Fruit fly (Drosophila melanogaster) whole organism, embryonic: ENCODE measurements around the gene ninaG.

Experiments used
- Abd-B ChIP-seq: fragments of 200-800 bp; sonication (Bioruptor generic); optimal IDR thresholded peaks from 2 replicates; lab custom pipeline; 2018; ENCODE audit warnings: missing biosample characterization, mild to moderate bottlenecking, missing genetic modification characterization, moderate library complexity
- Adf1 ChIP-seq: fragments of 200-800 bp; sonication (Bioruptor generic); IDR thresholded peaks from 2 replicates; pipeline ENCODE4 v1.3.6; 2022; ENCODE audit warnings: missing biosample characterization, missing genetic modification characterization
- Atf-2 ChIP-seq: fragments of 200-800 bp; sonication (Bioruptor generic); optimal IDR thresholded peaks from 2 replicates; lab custom pipeline; 2016; ENCODE audit warnings: missing biosample characterization, missing genetic modification characterization
- Atf6 ChIP-seq: fragments of 200-800 bp; sonication (Bioruptor generic); IDR thresholded peaks from 2 replicates; pipeline ENCODE4 v1.3.6; 2022; ENCODE audit warnings: missing biosample characterization, missing genetic modification characterization
- Bgb ChIP-seq: fragments of 200-800 bp; sonication (Bioruptor generic); IDR thresholded peaks from 2 replicates; pipeline ENCODE4 v1.3.6; 2022; ENCODE audit warnings: missing biosample characterization, missing genetic modification characterization; ENCODE audit not compliant: partially characterized antibody
- C15 ChIP-seq: fragments of 200-800 bp; sonication (Bioruptor generic); IDR thresholded peaks from 3 replicates; pipeline ENCODE4 v1.3.6; 2022; ENCODE audit warnings: missing biosample characterization, missing genetic modification characterization
- CG15073 ChIP-seq: fragments of 200-800 bp; sonication (Bioruptor generic); optimal IDR thresholded peaks from 2 replicates; lab custom pipeline; 2016; ENCODE audit warnings: missing biosample characterization, missing genetic modification characterization
- CG15601 ChIP-seq: fragments of 200-800 bp; sonication (Bioruptor generic); optimal IDR thresholded peaks from 3 replicates; lab custom pipeline; 2019; ENCODE audit warnings: missing biosample characterization, mild to moderate bottlenecking, missing genetic modification characterization, moderate library complexity
- CG2116 ChIP-seq: fragments of 200-800 bp; sonication (Bioruptor generic); optimal IDR thresholded peaks from 3 replicates; lab custom pipeline; 2018; ENCODE audit warnings: missing biosample characterization, mild to moderate bottlenecking, missing genetic modification characterization
- CG32772 ChIP-seq: fragments of 200-800 bp; sonication (Bioruptor generic); IDR thresholded peaks from 2 replicates; pipeline ENCODE4 v1.3.6; 2022; ENCODE audit warnings: missing biosample characterization, missing genetic modification characterization
- CG34422 ChIP-seq: fragments of 200-800 bp; sonication (Bioruptor generic); IDR thresholded peaks from 3 replicates; pipeline ENCODE4 v1.3.6; 2022; ENCODE audit warnings: missing biosample characterization, missing genetic modification characterization
- CG42726 ChIP-seq: fragments of 200-800 bp; sonication (Bioruptor generic); IDR thresholded peaks from 2 replicates; pipeline ENCODE4 v1.3.6; 2022; ENCODE audit warnings: missing biosample characterization, missing genetic modification characterization; ENCODE audit not compliant: partially characterized antibody
- CG4424 ChIP-seq: fragments of 200-800 bp; sonication (Bioruptor generic); optimal IDR thresholded peaks from 3 replicates; lab custom pipeline; 2016; ENCODE audit warnings: missing biosample characterization, missing genetic modification characterization
- CG7271 ChIP-seq: fragments of 200-800 bp; sonication (Bioruptor generic); optimal IDR thresholded peaks from 2 replicates; lab custom pipeline; 2018; ENCODE audit warnings: missing biosample characterization, mild to moderate bottlenecking, missing genetic modification characterization, moderate library complexity
- CG7963 ChIP-seq: fragments of 200-800 bp; sonication (Bioruptor generic); IDR thresholded peaks from 3 replicates; pipeline ENCODE4 v1.3.6; 2022; ENCODE audit warnings: missing biosample characterization, missing genetic modification characterization; ENCODE audit not compliant: partially characterized antibody
- CG8281 ChIP-seq: fragments of 200-800 bp; sonication (Bioruptor generic); optimal IDR thresholded peaks from 2 replicates; lab custom pipeline; 2018; ENCODE audit warnings: missing biosample characterization, mild to moderate bottlenecking, missing genetic modification characterization, moderate library complexity
- CG8924 ChIP-seq: fragments of 200-800 bp; optimal IDR thresholded peaks from 3 replicates; lab custom pipeline; 2019; ENCODE audit warnings: missing biosample characterization, mild to moderate bottlenecking, missing genetic modification characterization, moderate library complexity
- CG9609 ChIP-seq: fragments of 200-800 bp; sonication (Bioruptor generic); optimal IDR thresholded peaks from 3 replicates; lab custom pipeline; 2016; ENCODE audit warnings: missing biosample characterization, missing genetic modification characterization
- CkIIα-i1 ChIP-seq: fragments of 200-800 bp; sonication (Bioruptor generic); IDR thresholded peaks from 2 replicates; pipeline ENCODE4 v1.3.6; 2022; ENCODE audit warnings: missing biosample characterization, missing genetic modification characterization
- Dp ChIP-seq: fragments of 200-800 bp; sonication (Bioruptor generic); optimal IDR thresholded peaks from 2 replicates; lab custom pipeline; 2018; ENCODE audit warnings: missing biosample characterization, mild to moderate bottlenecking, missing genetic modification characterization, moderate library complexity
- Eip74EF ChIP-seq, 2 experiments: fragments of 200-800 bp in 1 of 2; fragments of >200 bp in 1 of 2; sonication (Bioruptor generic) in 1 of 2; optimal IDR thresholded peaks; 2 replicates each; lab custom pipeline; 2017 to 2019; ENCODE audit warnings: missing biosample characterization in 2 of 2, missing genetic modification characterization in 2 of 2, mild to moderate bottlenecking in 1 of 2, moderate library complexity in 1 of 2
- Ets97D ChIP-seq: fragments of 200-800 bp; sonication (Bioruptor generic); optimal IDR thresholded peaks from 3 replicates; lab custom pipeline; 2016; ENCODE audit warnings: missing biosample characterization, missing genetic modification characterization
- HLH54F ChIP-seq: fragments of 200-800 bp; sonication (Bioruptor generic); optimal IDR thresholded peaks from 3 replicates; lab custom pipeline; 2016; ENCODE audit warnings: missing biosample characterization, missing genetic modification characterization
- Hmx ChIP-seq: fragments of 200-800 bp; sonication (Bioruptor generic); optimal IDR thresholded peaks from 2 replicates; lab custom pipeline; 2016; ENCODE audit warnings: missing biosample characterization, missing genetic modification characterization
- Mad ChIP-seq: fragments of 200-800 bp; sonication (Bioruptor generic); optimal IDR thresholded peaks from 2 replicates; lab custom pipeline; 2016; ENCODE audit warnings: missing biosample characterization, missing genetic modification characterization
- Neu2 ChIP-seq: fragments of 200-800 bp; sonication (Bioruptor generic); optimal IDR thresholded peaks from 3 replicates; lab custom pipeline; 2016; ENCODE audit warnings: missing biosample characterization, missing genetic modification characterization, borderline replicate concordance
- Nf-YA ChIP-seq: fragments of 200-800 bp; sonication (Bioruptor generic); IDR thresholded peaks from 2 replicates; pipeline ENCODE4 v1.3.6; 2022; ENCODE audit warnings: missing biosample characterization, missing genetic modification characterization
- Sox100B ChIP-seq: fragments of 200-800 bp; sonication (Bioruptor generic); optimal IDR thresholded peaks from 3 replicates; lab custom pipeline; 2018; ENCODE audit warnings: missing biosample characterization, mild to moderate bottlenecking, missing genetic modification characterization
- ac ChIP-seq: fragments of 200-800 bp; sonication (Bioruptor generic); optimal IDR thresholded peaks from 3 replicates; lab custom pipeline; 2017; ENCODE audit warnings: missing biosample characterization, mild to moderate bottlenecking, missing genetic modification characterization
- al ChIP-seq: fragments of 200-800 bp; sonication (Bioruptor generic); IDR thresholded peaks from 2 replicates; pipeline ENCODE4 v1.3.6; 2022; ENCODE audit warnings: missing biosample characterization, missing genetic modification characterization
- ara ChIP-seq: fragments of 200-800 bp; sonication (Bioruptor generic); IDR thresholded peaks from 2 replicates; pipeline ENCODE4 v1.3.6; 2022; ENCODE audit warnings: missing biosample characterization, missing genetic modification characterization
- br ChIP-seq: fragments of >200 bp; optimal IDR thresholded peaks from 2 replicates; lab custom pipeline; 2017
- chn ChIP-seq: fragments of 200-800 bp; sonication (Bioruptor generic); optimal IDR thresholded peaks from 2 replicates; lab custom pipeline; 2016; ENCODE audit warnings: missing biosample characterization, missing genetic modification characterization
- dimm ChIP-seq: fragments of 200-800 bp; sonication (Bioruptor generic); IDR thresholded peaks from 2 replicates; pipeline ENCODE4 v1.3.6; 2022; ENCODE audit warnings: missing biosample characterization, missing genetic modification characterization
- en ChIP-seq: fragments of 200-800 bp; sonication (Bioruptor generic); optimal IDR thresholded peaks from 2 replicates; lab custom pipeline; 2016; ENCODE audit warnings: missing biosample characterization, missing genetic modification characterization
- eve ChIP-seq, 2 experiments: fragments of >200 bp; optimal IDR thresholded peaks; 2 replicates each; lab custom pipeline; 2017; ENCODE audit warnings: missing biosample characterization in 2 of 2, missing genetic modification characterization in 2 of 2
- eyg ChIP-seq: fragments of 200-800 bp; sonication (Bioruptor generic); optimal IDR thresholded peaks from 3 replicates; lab custom pipeline; 2016; ENCODE audit warnings: missing biosample characterization, missing genetic modification characterization
- ftz-f1 ChIP-seq: fragments of 200-800 bp; sonication (Bioruptor generic); optimal IDR thresholded peaks from 2 replicates; lab custom pipeline; 2016; ENCODE audit warnings: missing biosample characterization, missing genetic modification characterization
- hth ChIP-seq: fragments of >200 bp; optimal IDR thresholded peaks from 2 replicates; lab custom pipeline; 2017; ENCODE audit warnings: inconsistent platforms
- jumu ChIP-seq: fragments of 200-800 bp; sonication (Bioruptor generic); optimal IDR thresholded peaks from 3 replicates; lab custom pipeline; 2016; ENCODE audit warnings: missing biosample characterization, missing genetic modification characterization
- knrl ChIP-seq: fragments of 200-800 bp; sonication (Bioruptor generic); IDR thresholded peaks from 3 replicates; pipeline ENCODE4 v1.3.6; 2022; ENCODE audit warnings: missing biosample characterization, missing genetic modification characterization; ENCODE audit not compliant: partially characterized antibody
- lab ChIP-seq: fragments of 200-800 bp; sonication (Bioruptor generic); optimal IDR thresholded peaks from 3 replicates; lab custom pipeline; 2017; ENCODE audit warnings: missing biosample characterization, missing genetic modification characterization, mild to moderate bottlenecking, moderate library complexity, missing genetic modification reagents
- lilli ChIP-seq: fragments of 200-800 bp; sonication (Bioruptor generic); optimal IDR thresholded peaks from 3 replicates; lab custom pipeline; 2016; ENCODE audit warnings: missing biosample characterization, missing genetic modification characterization
- mld ChIP-seq: fragments of 200-800 bp; sonication (Bioruptor generic); IDR thresholded peaks from 3 replicates; pipeline ENCODE4 v1.3.6; 2022; ENCODE audit warnings: missing biosample characterization, missing genetic modification characterization; ENCODE audit not compliant: partially characterized antibody
- nerfin-2 ChIP-seq: fragments of 200-800 bp; sonication (Bioruptor generic); IDR thresholded peaks from 2 replicates; pipeline ENCODE4 v1.3.6; 2022; ENCODE audit warnings: missing biosample characterization, missing genetic modification characterization; ENCODE audit not compliant: partially characterized antibody
- schlank ChIP-seq: fragments of 200-800 bp; sonication (Bioruptor generic); optimal IDR thresholded peaks from 2 replicates; lab custom pipeline; 2018; ENCODE audit warnings: missing biosample characterization, mild to moderate bottlenecking, missing genetic modification characterization
- slp2 ChIP-seq: fragments of 200-800 bp; sonication (Bioruptor generic); optimal IDR thresholded peaks from 2 replicates; lab custom pipeline; 2016; ENCODE audit warnings: missing biosample characterization, missing genetic modification characterization
- sqz ChIP-seq: fragments of 200-800 bp; sonication (Bioruptor generic); optimal IDR thresholded peaks from 3 replicates; lab custom pipeline; 2018; ENCODE audit warnings: missing biosample characterization, mild to moderate bottlenecking, missing genetic modification characterization
- tna ChIP-seq: fragments of 200-800 bp; sonication (Bioruptor generic); IDR thresholded peaks from 2 replicates; pipeline ENCODE4 v1.3.6; 2022; ENCODE audit warnings: missing biosample characterization, missing genetic modification characterization; ENCODE audit not compliant: partially characterized antibody
- zen2 ChIP-seq: fragments of 200-800 bp; sonication (Bioruptor generic); IDR thresholded peaks from 3 replicates; pipeline ENCODE4 v1.3.6; 2022; ENCODE audit warnings: missing biosample characterization, missing genetic modification characterization; ENCODE audit not compliant: partially characterized antibody

The ninaG gene

dm6 chr3R:11454210-11454904, 32.9 kb upstream of the ninaG start (continued):
- TF ChIP-seq CG2116 (GFP tag; lab: Kevin White, UChicago) (no peak), CG32772 (GFP tag; lab: Robert Waterston, UW) (no peak), mld (GFP tag; lab: Robert Waterston, UW) (no peak), lab (GFP tag; lab: Kevin White, UChicago) (peak; percentile 59), dimm (GFP tag; lab: Robert Waterston, UW) (no peak), CG42726 (GFP tag; lab: Robert Waterston, UW) (no peak), CG15073 (GFP tag; lab: Kevin White, UChicago) (no peak), tna (GFP tag; lab: Robert Waterston, UW) (no peak), Neu2 (GFP tag; lab: Kevin White, UChicago) (no peak), CkIIα-i1 (GFP tag; lab: Robert Waterston, UW) (no peak), hth (no peak), eyg (GFP tag; lab: Kevin White, UChicago) (no peak), CG7271 (no peak), Bgb (no peak), Adf1 (0 out of 2 replicates have a peak, but pooled peaks have one; percentile 25), br (lab: Kevin White, UChicago) (no peak), ftz-f1 (GFP tag; lab: Kevin White, UChicago) (no peak), ara (GFP tag; lab: Robert Waterston, UW) (no peak), Atf-2 (GFP tag; lab: Kevin White, UChicago) (peak; percentile 7), CG9609 (GFP tag; lab: Kevin White, UChicago) (peak; percentile 26), schlank (peak; percentile 40), sqz (no peak), nerfin-2 (GFP tag; lab: Robert Waterston, UW) (no peak), CG7963 (GFP tag; lab: Robert Waterston, UW) (no peak), ac (GFP tag; lab: Kevin White, UChicago) (no peak), Hmx (GFP tag; lab: Kevin White, UChicago) (peak; percentile 40), chn (GFP tag; lab: Kevin White, UChicago) (no peak), Atf6 (GFP tag; lab: Robert Waterston, UW) (peak; percentile 63; the same call in 1 of the 2 replicates), zen2 (GFP tag; lab: Robert Waterston, UW) (no peak), Dp (no peak), C15 (GFP tag; lab: Robert Waterston, UW) (0 out of 3 replicates have a peak, but pooled peaks have one; percentile 31), Sox100B (GFP tag; lab: Kevin White, UChicago) (peak; percentile 67), jumu (no peak), Mad (GFP tag; lab: Kevin White, UChicago) (peak; percentile 1), CG15601 (no peak), CG8924 (tag; lab: Kevin White, UChicago) (peak; percentile 46), Abd-B (peak; percentile 78), Nf-YA (GFP tag; lab: Robert Waterston, UW) (no peak), al (peak; percentile 84), lilli (GFP tag; lab: Kevin White, UChicago) (peak; percentile 70), slp2 (peak; percentile 34), CG8281 (tag; lab: Kevin White, UChicago) (no peak), eve (GFP tag; optimal IDR thresholded peaks at IDR 0.05; lab: Kevin White, UChicago) (no peak), CG34422 (no peak; the same call in 2 of the 3 replicates), en (GFP tag; lab: Kevin White, UChicago) (no peak), CG4424 (peak; percentile 11), knrl (GFP tag; lab: Robert Waterston, UW) (no peak), HLH54F (peak; percentile 74), Eip74EF (GFP tag; optimal IDR thresholded peaks at IDR 0.05; lab: Kevin White, UChicago) (no peak), Ets97D (GFP tag; lab: Kevin White, UChicago) (no peak)
